Worm (Caenorhabditis elegans) whole organism, L3 larva: ENCODE data around the gene tsct-1.

ENCODE experiments used
- ZK546.5 ChIP-seq: sonication (generic microtip); optimal IDR thresholded peaks from 2 replicates; lab custom pipeline; 2017; ENCODE audit warnings: missing biosample characterization, missing genetic modification characterization
- aly-2 ChIP-seq: fragments of 150-350 bp; optimal IDR thresholded peaks from 2 replicates; lab custom pipeline; 2014; ENCODE audit warnings: missing biosample characterization, missing genetic modification characterization
- ceh-16 ChIP-seq: sonication (generic microtip); optimal IDR thresholded peaks from 2 replicates; lab custom pipeline; 2017; ENCODE audit warnings: missing biosample characterization, missing genetic modification characterization
- ceh-82 ChIP-seq: fragments of 150-350 bp; optimal IDR thresholded peaks from 2 replicates; lab custom pipeline; 2014; ENCODE audit warnings: missing biosample characterization, missing genetic modification characterization
- ceh-9 ChIP-seq: sonication (generic microtip); optimal IDR thresholded peaks from 2 replicates; lab custom pipeline; 2018; ENCODE audit warnings: missing biosample characterization, missing genetic modification characterization
- daf-12 ChIP-seq: fragments of 150-350 bp; optimal IDR thresholded peaks from 2 replicates; lab custom pipeline; 2014; ENCODE audit warnings: missing biosample characterization, missing genetic modification reagents, missing genetic modification characterization
- egl-5 ChIP-seq: fragments of 150-350 bp; optimal IDR thresholded peaks from 2 replicates; lab custom pipeline; 2017; ENCODE audit warnings: missing biosample characterization, missing genetic modification reagents, missing genetic modification characterization, inconsistent platforms
- elt-1 ChIP-seq: fragments of 150-350 bp; optimal IDR thresholded peaks from 2 replicates; lab custom pipeline; 2014; ENCODE audit warnings: missing biosample characterization, missing genetic modification characterization
- elt-2 ChIP-seq: sonication (generic microtip); optimal IDR thresholded peaks from 2 replicates; lab custom pipeline; 2016; ENCODE audit warnings: missing genetic modification reagents, mild to moderate bottlenecking, missing genetic modification characterization, missing compliant biosample characterization
- elt-3 ChIP-seq, 3 experiments: fragments of 150-350 bp in 1 of 3; sonication (generic microtip) in 2 of 3; optimal IDR thresholded peaks; 2 replicates in 2 of 3; 4 replicates in 1 of 3; lab custom pipeline; 2014 to 2017; ENCODE audit warnings: missing biosample characterization in 3 of 3, missing genetic modification characterization in 3 of 3
- fos-1 ChIP-seq: fragments of 150-350 bp; optimal IDR thresholded peaks from 2 replicates; lab custom pipeline; 2014; ENCODE audit warnings: missing biosample characterization, missing genetic modification characterization
- hmg-11 ChIP-seq: sonication (generic microtip); optimal IDR thresholded peaks from 2 replicates; lab custom pipeline; 2016; ENCODE audit warnings: missing genetic modification characterization, missing compliant biosample characterization
- jun-1 ChIP-seq: fragments of 150-350 bp; optimal IDR thresholded peaks from 2 replicates; lab custom pipeline; 2014; ENCODE audit warnings: missing biosample characterization, missing genetic modification reagents, missing genetic modification characterization
- lin-15B ChIP-seq: fragments of 150-350 bp; optimal IDR thresholded peaks from 2 replicates; lab custom pipeline; 2014; ENCODE audit warnings: missing biosample characterization, missing genetic modification characterization
- lin-39 ChIP-seq: fragments of 150-350 bp; optimal IDR thresholded peaks from 2 replicates; lab custom pipeline; 2018; ENCODE audit warnings: missing biosample characterization, missing genetic modification reagents, missing genetic modification characterization
- mdl-1 ChIP-seq: fragments of 150-350 bp; optimal IDR thresholded peaks from 2 replicates; lab custom pipeline; 2014; ENCODE audit warnings: missing biosample characterization, missing genetic modification characterization
- nfya-1 ChIP-seq: sonication (generic microtip); optimal IDR thresholded peaks from 2 replicates; lab custom pipeline; 2017; ENCODE audit warnings: missing genetic modification characterization, mild to moderate bottlenecking, missing compliant biosample characterization, antibody characterized with exemption, moderate library complexity; ENCODE audit not compliant: insufficient read depth
- nhr-12 ChIP-seq: fragments of 150-350 bp; optimal IDR thresholded peaks from 2 replicates; lab custom pipeline; 2014; ENCODE audit warnings: missing biosample characterization, missing genetic modification characterization
- nhr-237 ChIP-seq: fragments of 150-350 bp; optimal IDR thresholded peaks from 2 replicates; lab custom pipeline; 2014; ENCODE audit warnings: missing biosample characterization, missing genetic modification characterization
- nhr-28 ChIP-seq: fragments of 150-350 bp; optimal IDR thresholded peaks from 2 replicates; lab custom pipeline; 2014; ENCODE audit warnings: missing biosample characterization, missing genetic modification characterization
- nhr-43 ChIP-seq: sonication (generic microtip); optimal IDR thresholded peaks from 2 replicates; lab custom pipeline; 2016; ENCODE audit warnings: mild to moderate bottlenecking, missing genetic modification characterization, missing compliant biosample characterization; ENCODE audit not compliant: poor library complexity, severe bottlenecking
- nhr-67 ChIP-seq: fragments of 150-350 bp; optimal IDR thresholded peaks from 2 replicates; lab custom pipeline; 2014; ENCODE audit warnings: missing biosample characterization, missing genetic modification characterization
- nhr-76 ChIP-seq: fragments of 150-350 bp; sonication (generic microtip); optimal IDR thresholded peaks from 5 replicates; lab custom pipeline; 2014; ENCODE audit warnings: missing biosample characterization, missing genetic modification characterization
- pha-4 ChIP-seq: fragments of 150-350 bp; optimal IDR thresholded peaks from 2 replicates; lab custom pipeline; 2014; ENCODE audit warnings: missing biosample characterization, missing genetic modification reagents, missing genetic modification characterization
- pqm-1 ChIP-seq: fragments of 150-350 bp; optimal IDR thresholded peaks from 2 replicates; lab custom pipeline; 2017; ENCODE audit warnings: missing biosample characterization, missing genetic modification characterization, inconsistent platforms
- sea-2 ChIP-seq: fragments of 150-350 bp; sonication (generic microtip); optimal IDR thresholded peaks from 4 replicates; lab custom pipeline; 2014; ENCODE audit warnings: missing biosample characterization, missing genetic modification reagents, missing genetic modification characterization
- skn-1 ChIP-seq: fragments of 150-350 bp; optimal IDR thresholded peaks from 2 replicates; lab custom pipeline; 2014; ENCODE audit warnings: missing biosample characterization, missing genetic modification characterization
- tbx-2 ChIP-seq: sonication (generic microtip); optimal IDR thresholded peaks from 2 replicates; lab custom pipeline; 2016; ENCODE audit warnings: mild to moderate bottlenecking, missing genetic modification characterization, missing compliant biosample characterization
- unc-62 ChIP-seq: fragments of 150-350 bp; sonication (generic microtip); optimal IDR thresholded peaks from 4 replicates; lab custom pipeline; 2014; ENCODE audit warnings: missing biosample characterization, missing genetic modification reagents, missing genetic modification characterization
- zag-1 ChIP-seq: fragments of 150-350 bp; optimal IDR thresholded peaks from 2 replicates; lab custom pipeline; 2014; ENCODE audit warnings: missing biosample characterization, missing genetic modification characterization
- ztf-11 ChIP-seq: fragments of 150-350 bp; optimal IDR thresholded peaks from 2 replicates; lab custom pipeline; 2014; ENCODE audit warnings: missing biosample characterization, missing genetic modification characterization
- ztf-4 ChIP-seq: fragments of 150-350 bp; optimal IDR thresholded peaks from 2 replicates; lab custom pipeline; 2014; ENCODE audit warnings: missing biosample characterization, missing genetic modification characterization

tsct-1 gene

DNA sequence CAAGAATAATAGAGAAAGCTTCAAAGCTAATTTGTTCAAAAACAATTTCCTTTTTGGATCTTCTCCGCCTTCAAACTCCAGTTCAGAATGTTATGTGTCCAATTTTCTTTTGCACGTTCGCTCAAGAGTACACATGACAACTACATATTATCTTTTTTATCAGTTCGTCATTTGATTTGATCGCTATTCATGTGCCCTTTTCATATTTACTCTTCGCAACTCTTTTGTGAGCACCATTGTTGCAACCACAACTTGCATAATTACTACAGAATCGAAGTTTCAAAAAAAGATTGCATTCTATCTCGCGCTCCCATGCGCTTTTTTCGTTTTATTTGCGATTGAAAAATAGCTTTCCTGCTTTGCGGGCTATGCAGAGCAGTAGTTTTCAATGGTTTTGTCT is 1.3 kb downstream of the tsct-1 start:
- no peak for TF ChIP-seq nhr-76 (tag; lab: Kevin White, UChicago)
- peak; percentile 22 for TF ChIP-seq pqm-1 (tag; lab: Kevin White, UChicago)
- peak; percentile 41 for TF ChIP-seq elt-2 (tag; lab: Kevin White, UChicago)
- peak; percentile 56 for TF ChIP-seq pha-4

DNA sequence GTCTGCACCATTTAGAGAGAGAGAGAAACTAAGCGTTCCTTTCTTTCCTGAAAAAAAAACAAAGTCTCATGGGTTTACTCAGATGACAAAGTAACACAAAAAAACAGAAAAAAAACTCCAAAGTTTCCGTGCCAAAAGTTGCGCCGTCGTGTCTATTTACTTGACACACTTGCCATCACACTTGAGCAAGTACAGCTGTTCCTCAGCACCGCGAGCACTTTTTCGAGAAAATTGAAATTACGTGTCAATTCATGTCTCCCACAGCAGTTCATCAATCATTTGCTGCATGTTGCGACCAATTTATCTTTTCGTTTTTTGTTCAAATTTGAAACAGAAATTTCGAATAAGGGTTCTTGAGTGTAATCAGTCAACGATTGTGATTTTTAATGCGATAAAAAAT is 2.6 kb downstream of the tsct-1 start:
- no peak for TF ChIP-seq sea-2 (GFP tag; lab: Kevin White, UChicago)
- no peak for TF ChIP-seq ceh-9
- TF ChIP-seq pha-4 = peak; percentile 51
- TF ChIP-seq tbx-2 (tag; lab: Kevin White, UChicago) = no peak
- no peak for TF ChIP-seq nhr-12 (tag; lab: Kevin White, UChicago)
- no peak for TF ChIP-seq ztf-11 (tag; lab: Kevin White, UChicago)
- peak; percentile 30 for TF ChIP-seq lin-39 (tag; lab: Kevin White, UChicago)
- no peak for TF ChIP-seq nhr-67 (tag; lab: Kevin White, UChicago)
- no peak for TF ChIP-seq nhr-237 (tag; lab: Kevin White, UChicago)
- TF ChIP-seq elt-3 (tag; optimal IDR thresholded peaks at IDR 0.05; lab: Kevin White, UChicago) = no peak

- no peak for TF ChIP-seq nhr-76 (tag; lab: Kevin White, UChicago)
- no peak for TF ChIP-seq pha-4
- no peak for TF ChIP-seq fos-1 (tag; lab: Kevin White, UChicago)
- no peak for TF ChIP-seq nhr-12 (tag; lab: Kevin White, UChicago)
- peak; percentile 87 for TF ChIP-seq egl-5 (tag; lab: Kevin White, UChicago)
- TF ChIP-seq, all 47 proteins: peak for 1
These were observed 4.4 kb downstream of the tsct-1 start for ce11 chrX:12438266-12438665.

DNA sequence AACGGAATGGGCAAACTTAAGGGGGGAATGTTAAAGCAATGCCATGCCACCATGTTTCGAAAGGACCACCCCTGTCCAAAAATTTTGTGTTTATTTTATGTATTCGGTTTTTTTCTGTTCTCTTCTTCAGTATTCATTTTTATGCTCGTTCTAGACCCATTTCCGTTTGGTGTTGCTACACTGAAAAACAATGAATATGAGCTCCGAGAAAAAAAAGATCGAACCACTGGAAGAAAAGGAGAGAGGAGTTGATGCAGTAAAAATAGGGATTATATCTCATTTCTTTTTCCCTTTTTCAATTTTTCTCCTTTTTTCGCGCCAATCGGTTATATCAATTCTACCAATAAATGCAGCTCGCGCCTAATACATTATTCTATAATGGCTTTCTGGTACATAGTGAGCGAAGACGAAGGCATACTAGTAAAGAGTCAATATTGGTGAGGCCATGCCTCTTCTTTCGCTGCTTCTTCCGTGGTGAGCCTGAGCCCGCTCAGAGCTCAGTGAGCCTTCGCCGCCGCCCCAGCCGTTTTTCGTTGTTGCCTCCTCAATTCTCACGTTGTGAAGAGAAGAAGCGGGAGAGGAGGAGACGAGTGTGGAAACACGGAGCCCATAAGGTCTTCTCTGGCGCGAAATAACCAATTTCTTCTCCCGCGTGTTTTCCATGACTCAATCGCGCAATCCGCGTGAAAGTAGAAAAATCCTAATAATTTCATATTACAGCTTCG is 6.3 kb downstream of the tsct-1 start:
- TF ChIP-seq ceh-82 (no peak), nfya-1 (no peak), lin-39 (tag; lab: Kevin White, UChicago) (peak; percentile 26), nhr-28 (tag; lab: Kevin White, UChicago) (no peak), hmg-11 (tag; lab: Kevin White, UChicago) (peak; percentile 10)

ce11 chrX:12444423-12444822 is 10.5 kb downstream of the tsct-1 start:
- no peak for TF ChIP-seq hmg-11 (tag; lab: Kevin White, UChicago)
- no peak for TF ChIP-seq ceh-9
- no peak for TF ChIP-seq lin-15B
- TF ChIP-seq ztf-4 (tag; lab: Kevin White, UChicago) = no peak
- TF ChIP-seq mdl-1 (tag; lab: Kevin White, UChicago) = no peak
- no peak for TF ChIP-seq egl-5 (tag; lab: Kevin White, UChicago)
- no peak for TF ChIP-seq skn-1 (tag; lab: Kevin White, UChicago)

ce11 chrX:12446572-12446971 is 12.7 kb downstream of the tsct-1 start:
- TF ChIP-seq pqm-1 (tag; lab: Kevin White, UChicago) = peak; percentile 17
- TF ChIP-seq nhr-43 (tag; lab: Kevin White, UChicago) = no peak
- TF ChIP-seq elt-2 (tag; lab: Kevin White, UChicago) = peak; percentile 61
- no peak for TF ChIP-seq unc-62 (GFP tag; lab: Kevin White, UChicago)
- no peak for TF ChIP-seq sea-2 (GFP tag; lab: Kevin White, UChicago)
- TF ChIP-seq jun-1 (tag; lab: Kevin White, UChicago) = no peak

ce11 chrX:12449262-12449942 is 15.5 kb downstream of the tsct-1 start, which contains the start of gene T18D3.6:
Gene T18D3.6 (plus strand): TSS chrX:12449892.
- TF ChIP-seq lin-15B (peak; percentile 31), aly-2 (no peak), zag-1 (tag; lab: Kevin White, UChicago) (no peak), ceh-16 (no peak), pha-4 (no peak), nhr-12 (tag; lab: Kevin White, UChicago) (no peak), nhr-43 (tag; lab: Kevin White, UChicago) (no peak), ceh-82 (no peak), pqm-1 (tag; lab: Kevin White, UChicago) (no peak), ZK546.5 (tag; lab: Kevin White, UChicago) (no peak), hmg-11 (tag; lab: Kevin White, UChicago) (peak; percentile 52), nfya-1 (peak; percentile 34), elt-1 (tag; lab: Kevin White, UChicago) (no peak), elt-2 (tag; lab: Kevin White, UChicago) (peak; percentile 22), daf-12 (tag; lab: Kevin White, UChicago) (no peak)
